Fruit fly (Drosophila melanogaster) whole organism, embryonic: ENCODE measurements around the gene Srr.
A peak's percentile ranks its signal among the peaks of the same experiment; 100 is the strongest.

Source experiments
- CG1024 ChIP-seq: fragments of 200-800 bp; sonication (Bioruptor generic); IDR thresholded peaks from 2 replicates; pipeline ENCODE4 v1.3.6; 2022; ENCODE audit warnings: missing biosample characterization, missing genetic modification characterization
- CG10274 ChIP-seq: fragments of 200-800 bp; sonication (Bioruptor generic); optimal IDR thresholded peaks from 3 replicates; lab custom pipeline; 2017; ENCODE audit warnings: missing biosample characterization, mild to moderate bottlenecking, missing genetic modification characterization
- CG11504 ChIP-seq: fragments of 200-800 bp; sonication (Bioruptor generic); optimal IDR thresholded peaks from 3 replicates; lab custom pipeline; 2019; ENCODE audit warnings: missing biosample characterization, mild to moderate bottlenecking, missing genetic modification characterization, moderate library complexity
- CG11696 ChIP-seq: fragments of 200-800 bp; sonication (Bioruptor generic); IDR thresholded peaks from 2 replicates; pipeline ENCODE4 v1.3.6; 2022; ENCODE audit warnings: missing biosample characterization, missing genetic modification characterization
- CG12155 ChIP-seq: fragments of 200-800 bp; sonication (Bioruptor generic); optimal IDR thresholded peaks from 3 replicates; lab custom pipeline; 2016; ENCODE audit warnings: missing biosample characterization, missing genetic modification characterization
- CG12391 ChIP-seq: fragments of 200-800 bp; sonication (Bioruptor generic); optimal IDR thresholded peaks from 3 replicates; lab custom pipeline; 2018; ENCODE audit warnings: missing biosample characterization, mild to moderate bottlenecking, missing genetic modification characterization, moderate library complexity
- CG13775 ChIP-seq: fragments of 200-800 bp; sonication (Bioruptor generic); optimal IDR thresholded peaks from 3 replicates; lab custom pipeline; 2017; ENCODE audit warnings: missing biosample characterization, mild to moderate bottlenecking, missing genetic modification characterization
- CG15269 ChIP-seq: fragments of 200-800 bp; sonication (Bioruptor generic); optimal IDR thresholded peaks from 2 replicates; lab custom pipeline; 2018; ENCODE audit warnings: missing biosample characterization, mild to moderate bottlenecking, missing genetic modification characterization, moderate library complexity
- CG1603 ChIP-seq: fragments of 200-800 bp; sonication (Bioruptor generic); optimal IDR thresholded peaks from 2 replicates; lab custom pipeline; 2019; ENCODE audit warnings: missing biosample characterization, mild to moderate bottlenecking, missing genetic modification characterization, moderate library complexity
- CG16815 ChIP-seq: fragments of 200-800 bp; sonication (Bioruptor generic); optimal IDR thresholded peaks from 3 replicates; lab custom pipeline; 2017; ENCODE audit warnings: missing biosample characterization, mild to moderate bottlenecking, missing genetic modification characterization
- CG18262 ChIP-seq: fragments of 200-800 bp; optimal IDR thresholded peaks from 3 replicates; lab custom pipeline; 2019; ENCODE audit warnings: missing biosample characterization, mild to moderate bottlenecking, missing genetic modification characterization, moderate library complexity
- CG18476 ChIP-seq: fragments of 200-800 bp; sonication (Bioruptor generic); optimal IDR thresholded peaks from 2 replicates; lab custom pipeline; 2016; ENCODE audit warnings: missing biosample characterization, mild to moderate bottlenecking, missing genetic modification characterization
- CG18619 ChIP-seq: fragments of 200-800 bp; sonication (Bioruptor generic); optimal IDR thresholded peaks from 3 replicates; lab custom pipeline; 2017; ENCODE audit warnings: missing biosample characterization, mild to moderate bottlenecking, missing genetic modification characterization
- CG30431 ChIP-seq: fragments of 200-800 bp; sonication (Bioruptor generic); optimal IDR thresholded peaks from 2 replicates; lab custom pipeline; 2017; ENCODE audit warnings: missing biosample characterization, missing genetic modification characterization
- CG31224 ChIP-seq: fragments of 200-800 bp; sonication (Bioruptor generic); IDR thresholded peaks from 2 replicates; pipeline ENCODE4 v1.3.6; 2022; ENCODE audit warnings: missing biosample characterization, missing genetic modification characterization
- CG33213 ChIP-seq: fragments of 200-800 bp; sonication (Bioruptor generic); optimal IDR thresholded peaks from 3 replicates; lab custom pipeline; 2016; ENCODE audit warnings: missing biosample characterization, missing genetic modification characterization
- CG3407 ChIP-seq: fragments of 200-800 bp; sonication (Bioruptor generic); optimal IDR thresholded peaks from 2 replicates; lab custom pipeline; 2018; ENCODE audit warnings: missing biosample characterization, mild to moderate bottlenecking, missing genetic modification characterization
- CG4404 ChIP-seq: fragments of 200-800 bp; sonication (Bioruptor generic); IDR thresholded peaks from 2 replicates; pipeline ENCODE4 v1.3.6; 2022; ENCODE audit warnings: missing biosample characterization, missing genetic modification characterization
- CG8290 ChIP-seq, 3 experiments: fragments of 200-800 bp; sonication (Bioruptor generic); optimal IDR thresholded peaks; 2 replicates each; lab custom pipeline; 2016 to 2019; ENCODE audit warnings: missing biosample characterization in 3 of 3, missing genetic modification characterization in 3 of 3, mild to moderate bottlenecking in 2 of 3, moderate library complexity in 1 of 3
- CG8924 ChIP-seq: fragments of 200-800 bp; optimal IDR thresholded peaks from 3 replicates; lab custom pipeline; 2019; ENCODE audit warnings: missing biosample characterization, mild to moderate bottlenecking, missing genetic modification characterization, moderate library complexity
- Camta ChIP-seq: fragments of 200-800 bp; sonication (Bioruptor generic); optimal IDR thresholded peaks from 2 replicates; lab custom pipeline; 2016; ENCODE audit warnings: missing biosample characterization, missing genetic modification characterization
- Deaf1 ChIP-seq: fragments of 200-800 bp; optimal IDR thresholded peaks from 3 replicates; lab custom pipeline; 2019; ENCODE audit warnings: missing biosample characterization, mild to moderate bottlenecking, missing genetic modification characterization, moderate library complexity
- Ets97D ChIP-seq: fragments of 200-800 bp; sonication (Bioruptor generic); optimal IDR thresholded peaks from 3 replicates; lab custom pipeline; 2016; ENCODE audit warnings: missing biosample characterization, missing genetic modification characterization
- GATAe ChIP-seq: fragments of 200-800 bp; sonication (Bioruptor generic); conservative IDR thresholded peaks from 2 replicates; pipeline ENCODE4 v1.3.6; 2022; ENCODE audit warnings: missing biosample characterization, missing genetic modification characterization
- Hr3 ChIP-seq: fragments of 200-800 bp; sonication (Bioruptor generic); optimal IDR thresholded peaks from 3 replicates; lab custom pipeline; 2016; ENCODE audit warnings: missing biosample characterization, missing genetic modification characterization
- Hr39 ChIP-seq: fragments of >200 bp; optimal IDR thresholded peaks from 2 replicates; lab custom pipeline; 2017
- Kr ChIP-seq: fragments of 200-800 bp; sonication (Bioruptor generic); optimal IDR thresholded peaks from 2 replicates; lab custom pipeline; 2017; ENCODE audit warnings: missing biosample characterization, mild to moderate bottlenecking, missing genetic modification characterization
- Lhr ChIP-seq: fragments of 200-800 bp; sonication (Bioruptor generic); optimal IDR thresholded peaks from 3 replicates; lab custom pipeline; 2017; ENCODE audit warnings: mild to moderate bottlenecking, missing biosample characterization, missing genetic modification reagents, missing genetic modification characterization
- NFAT ChIP-seq: fragments of 200-800 bp; sonication (Bioruptor generic); IDR thresholded peaks from 2 replicates; pipeline ENCODE4 v1.3.6; 2022; ENCODE audit warnings: missing biosample characterization, missing genetic modification characterization
- NfI ChIP-seq: fragments of 200-800 bp; sonication (Bioruptor generic); optimal IDR thresholded peaks from 3 replicates; lab custom pipeline; 2018; ENCODE audit warnings: missing biosample characterization, mild to moderate bottlenecking, missing genetic modification characterization, moderate library complexity
- Poxn ChIP-seq: fragments of 200-800 bp; sonication (Bioruptor generic); IDR thresholded peaks from 2 replicates; pipeline ENCODE4 v1.3.6; 2022; ENCODE audit warnings: missing biosample characterization, missing genetic modification characterization
- YL-1 ChIP-seq: fragments of 200-800 bp; sonication (Bioruptor generic); optimal IDR thresholded peaks from 3 replicates; lab custom pipeline; 2017; ENCODE audit warnings: missing biosample characterization, mild to moderate bottlenecking, missing genetic modification characterization
- ara ChIP-seq: fragments of 200-800 bp; sonication (Bioruptor generic); IDR thresholded peaks from 2 replicates; pipeline ENCODE4 v1.3.6; 2022; ENCODE audit warnings: missing biosample characterization, missing genetic modification characterization
- br ChIP-seq: fragments of >200 bp; optimal IDR thresholded peaks from 2 replicates; lab custom pipeline; 2017
- chinmo ChIP-seq: fragments of 200-800 bp; sonication (Bioruptor generic); IDR thresholded peaks from 4 replicates; pipeline ENCODE4 v1.3.6; 2022; ENCODE audit warnings: missing biosample characterization, missing genetic modification characterization; ENCODE audit not compliant: partially characterized antibody
- dan ChIP-seq: fragments of 200-800 bp; sonication (Bioruptor generic); IDR thresholded peaks from 2 replicates; pipeline ENCODE4 v1.3.6; 2022; ENCODE audit warnings: missing biosample characterization, missing genetic modification characterization
- dmrt99B ChIP-seq: fragments of 200-800 bp; sonication (Bioruptor generic); optimal IDR thresholded peaks from 2 replicates; lab custom pipeline; 2018; ENCODE audit warnings: missing biosample characterization, mild to moderate bottlenecking, missing genetic modification characterization, moderate library complexity
- esg ChIP-seq: fragments of 200-800 bp; sonication (Bioruptor generic); conservative IDR thresholded peaks from 2 replicates; pipeline ENCODE4 v1.3.6; 2022; ENCODE audit warnings: missing biosample characterization, missing genetic modification characterization
- ewg ChIP-seq: fragments of 200-800 bp; sonication (Bioruptor generic); optimal IDR thresholded peaks from 3 replicates; lab custom pipeline; 2017; ENCODE audit warnings: mild to moderate bottlenecking, missing biosample characterization, missing genetic modification reagents, missing genetic modification characterization
- grn ChIP-seq: fragments of 200-800 bp; sonication (Bioruptor generic); optimal IDR thresholded peaks from 3 replicates; lab custom pipeline; 2017; ENCODE audit warnings: missing biosample characterization, missing genetic modification characterization
- gsb-n ChIP-seq: fragments of 200-800 bp; sonication (Bioruptor generic); optimal IDR thresholded peaks from 3 replicates; lab custom pipeline; 2018; ENCODE audit warnings: missing biosample characterization, mild to moderate bottlenecking, missing genetic modification characterization
- org-1 ChIP-seq: fragments of 200-800 bp; sonication (Bioruptor generic); optimal IDR thresholded peaks from 2 replicates; lab custom pipeline; 2017; ENCODE audit warnings: missing biosample characterization, missing genetic modification characterization
- pan ChIP-seq, 4 experiments: fragments of >200 bp in 3 of 4; fragments of 200-800 bp in 1 of 4; sonication (Bioruptor generic) in 1 of 4; optimal IDR thresholded peaks in 3 of 4; IDR thresholded peaks in 1 of 4; 2 replicates each; pipeline versions ENCODE4 v1.3.6 to Lab custom; 2017 to 2022; ENCODE audit warnings: missing biosample characterization in 2 of 4, missing genetic modification characterization in 2 of 4, mixed read lengths in 1 of 4
- pfk ChIP-seq: fragments of 200-800 bp; sonication (Bioruptor generic); optimal IDR thresholded peaks from 2 replicates; lab custom pipeline; 2018; ENCODE audit warnings: missing biosample characterization, mild to moderate bottlenecking, missing genetic modification characterization, moderate library complexity
- repo ChIP-seq: fragments of 200-800 bp; sonication (Bioruptor generic); optimal IDR thresholded peaks from 2 replicates; lab custom pipeline; 2016; ENCODE audit warnings: missing biosample characterization, missing genetic modification characterization
- sens-2 ChIP-seq: fragments of 200-800 bp; sonication (Bioruptor generic); IDR thresholded peaks from 2 replicates; pipeline ENCODE4 v1.3.6; 2022; ENCODE audit warnings: missing biosample characterization, missing genetic modification characterization
- sima ChIP-seq: fragments of 200-800 bp; sonication (Bioruptor generic); optimal IDR thresholded peaks from 2 replicates; lab custom pipeline; 2016; ENCODE audit warnings: missing biosample characterization, missing genetic modification characterization
- sqz ChIP-seq: fragments of 200-800 bp; sonication (Bioruptor generic); optimal IDR thresholded peaks from 3 replicates; lab custom pipeline; 2018; ENCODE audit warnings: missing biosample characterization, mild to moderate bottlenecking, missing genetic modification characterization
- stc ChIP-seq: fragments of 200-800 bp; sonication (Bioruptor generic); IDR thresholded peaks from 2 replicates; pipeline ENCODE4 v1.3.6; 2022; ENCODE audit warnings: missing biosample characterization, missing genetic modification characterization

Gene Srr

dm6 chr3R:9378644-9379411, 13.6 kb downstream of the Srr start (continued):
- TF ChIP-seq CG15269 (tag; lab: Kevin White, UChicago): peak; percentile 14
- peak; percentile 48 for TF ChIP-seq dmrt99B (tag; lab: Kevin White, UChicago)
- TF ChIP-seq NfI: no peak
- TF ChIP-seq sqz: peak; percentile 68
- TF ChIP-seq gsb-n: peak; percentile 80
- no peak for TF ChIP-seq NFAT
- TF ChIP-seq CG12155: peak; percentile 22
- peak; percentile 47 for TF ChIP-seq Camta
- peak; percentile 36 for TF ChIP-seq CG3407 (GFP tag; lab: Kevin White, UChicago)
- TF ChIP-seq Lhr (GFP tag; lab: Kevin White, UChicago): peak; percentile 10
- no peak for TF ChIP-seq repo (GFP tag; lab: Kevin White, UChicago)
- TF ChIP-seq Hr3 (GFP tag; lab: Kevin White, UChicago): peak; percentile 55
- peak; percentile 15 for TF ChIP-seq CG33213 (GFP tag; lab: Kevin White, UChicago)
- peak; percentile 67 for TF ChIP-seq CG16815 (GFP tag; lab: Kevin White, UChicago)
- TF ChIP-seq pfk (GFP tag; lab: Kevin White, UChicago): no peak
- TF ChIP-seq CG12391 (tag; lab: Kevin White, UChicago): peak; percentile 76
- peak; percentile 51 for TF ChIP-seq CG1603
- peak; percentile 91 for TF ChIP-seq CG18262 (tag; lab: Kevin White, UChicago)
- TF ChIP-seq dan (GFP tag; lab: Robert Waterston, UW): no peak
- no peak for TF ChIP-seq sima (GFP tag; lab: Kevin White, UChicago)
- no peak for TF ChIP-seq CG1024 (GFP tag; lab: Robert Waterston, UW)
- peak; percentile 40 for TF ChIP-seq ewg (GFP tag; lab: Kevin White, UChicago)
- no peak for TF ChIP-seq Poxn
- peak; percentile 78 for TF ChIP-seq CG8924
- TF ChIP-seq grn (GFP tag; lab: Kevin White, UChicago): peak; percentile 79
- TF ChIP-seq CG30431 (GFP tag; lab: Kevin White, UChicago): peak; percentile 44
- no peak for TF ChIP-seq GATAe (GFP tag; lab: Robert Waterston, UW)
- no peak for TF ChIP-seq esg
- no peak for TF ChIP-seq pan (optimal IDR thresholded peaks at IDR 0.05; lab: Kevin White, UChicago)
- peak in 1 of 2 experiments; percentile 20 for TF ChIP-seq pan (GFP tag; optimal IDR thresholded peaks at IDR 0.05 in 1 of 2, IDR thresholded peaks at IDR 0.05 in 1 of 2)
- no peak for TF ChIP-seq org-1 (GFP tag; lab: Kevin White, UChicago)
- no peak for TF ChIP-seq Ets97D
- no peak for TF ChIP-seq CG10274 (GFP tag; lab: Kevin White, UChicago)
- peak; percentile 80 for TF ChIP-seq CG4404 (GFP tag; lab: Robert Waterston, UW)
- peak; percentile 35; the same call in 1 of the 2 replicates for TF ChIP-seq stc
- TF ChIP-seq chinmo (GFP tag; lab: Robert Waterston, UW): no peak
- TF ChIP-seq sens-2 (GFP tag; lab: Robert Waterston, UW): no peak
- no peak for TF ChIP-seq YL-1
- TF ChIP-seq ara (GFP tag; lab: Robert Waterston, UW): peak; percentile 56; the same call in 1 of the 2 replicates
- TF ChIP-seq br (lab: Kevin White, UChicago): no peak
- peak; percentile 87 for TF ChIP-seq Kr
- TF ChIP-seq CG18619 (GFP tag; lab: Kevin White, UChicago): peak; percentile 36
- no peak for TF ChIP-seq Hr39 (lab: Kevin White, UChicago)
- no peak for TF ChIP-seq CG11696 (GFP tag; lab: Robert Waterston, UW)
- TF ChIP-seq CG8290 (GFP tag; optimal IDR thresholded peaks at IDR 0.05; lab: Kevin White, UChicago): peak; percentile 31
- TF ChIP-seq CG8290 (tag; optimal IDR thresholded peaks at IDR 0.05; lab: Kevin White, UChicago): peak in 1 of 2 experiments; percentile 37
- TF ChIP-seq CG18476 (GFP tag; lab: Kevin White, UChicago): peak; percentile 7
- TF ChIP-seq CG31224 (GFP tag; lab: Robert Waterston, UW): no peak
- TF ChIP-seq Deaf1 (tag; lab: Kevin White, UChicago): peak; percentile 45
- peak; percentile 57 for TF ChIP-seq CG11504 (tag; lab: Kevin White, UChicago)
- peak; percentile 74 for TF ChIP-seq CG13775
